Fruit fly (Drosophila melanogaster) whole organism, embryonic: ENCODE data around the gene CG14277.
A peak's percentile ranks its signal among the peaks of the same experiment; 100 is the strongest.

Experiments used
- Awh ChIP-seq: fragments of 200-800 bp; sonication (Bioruptor generic); IDR thresholded peaks from 2 replicates; pipeline ENCODE4, ENCODE4 v1.3.6; 2022; ENCODE audit warnings: missing biosample characterization, missing genetic modification characterization
- Bteb2 ChIP-seq: fragments of 200-800 bp; sonication (Bioruptor generic); optimal IDR thresholded peaks from 2 replicates; lab custom pipeline; 2016; ENCODE audit warnings: missing biosample characterization, missing genetic modification characterization
- CG1024 ChIP-seq: fragments of 200-800 bp; sonication (Bioruptor generic); IDR thresholded peaks from 2 replicates; pipeline ENCODE4 v1.3.6; 2022; ENCODE audit warnings: missing biosample characterization, missing genetic modification characterization
- CG10543 ChIP-seq: fragments of 200-800 bp; sonication (Bioruptor generic); optimal IDR thresholded peaks from 3 replicates; lab custom pipeline; 2017; ENCODE audit warnings: missing biosample characterization, mild to moderate bottlenecking, missing genetic modification characterization, moderate library complexity
- CG10654 ChIP-seq: fragments of 200-800 bp; sonication (Bioruptor generic); optimal IDR thresholded peaks from 2 replicates; lab custom pipeline; 2016; ENCODE audit warnings: missing biosample characterization, missing genetic modification characterization
- CG12769 ChIP-seq: fragments of 200-800 bp; sonication (Bioruptor generic); optimal IDR thresholded peaks from 2 replicates; lab custom pipeline; 2019; ENCODE audit warnings: missing biosample characterization, mild to moderate bottlenecking, missing genetic modification characterization, moderate library complexity
- CG14014 ChIP-seq: fragments of 200-800 bp; sonication (Bioruptor generic); IDR thresholded peaks from 2 replicates; pipeline ENCODE4 v1.3.6; 2022; ENCODE audit warnings: missing biosample characterization, missing genetic modification characterization
- CG1529 ChIP-seq: fragments of 200-800 bp; sonication (Bioruptor generic); optimal IDR thresholded peaks from 3 replicates; lab custom pipeline; 2018; ENCODE audit warnings: missing biosample characterization, missing genetic modification characterization
- CG17328 ChIP-seq: fragments of 200-800 bp; sonication (Bioruptor generic); IDR thresholded peaks from 2 replicates; pipeline ENCODE4 v1.3.6; 2022; ENCODE audit warnings: missing biosample characterization, missing genetic modification characterization
- CG2129 ChIP-seq: fragments of 200-800 bp; sonication (Bioruptor generic); IDR thresholded peaks from 2 replicates; pipeline ENCODE4 v1.3.6; 2022; ENCODE audit warnings: missing biosample characterization, missing genetic modification characterization; ENCODE audit not compliant: partially characterized antibody
- CG32532 ChIP-seq: fragments of 200-800 bp; sonication (Bioruptor generic); IDR thresholded peaks from 2 replicates; pipeline ENCODE4 v1.3.6; 2022; ENCODE audit warnings: missing biosample characterization, missing genetic modification characterization
- CG32767 ChIP-seq: fragments of 200-800 bp; sonication (Bioruptor generic); IDR thresholded peaks from 2 replicates; pipeline ENCODE4 v1.3.6; 2022; ENCODE audit warnings: missing biosample characterization, missing genetic modification characterization
- CG34224 ChIP-seq: fragments of 200-800 bp; sonication (Bioruptor generic); IDR thresholded peaks from 3 replicates; pipeline ENCODE4 v1.3.6; 2022; ENCODE audit warnings: missing biosample characterization, missing genetic modification characterization; ENCODE audit not compliant: partially characterized antibody
- CG34422 ChIP-seq: fragments of 200-800 bp; sonication (Bioruptor generic); IDR thresholded peaks from 3 replicates; pipeline ENCODE4 v1.3.6; 2022; ENCODE audit warnings: missing biosample characterization, missing genetic modification characterization
- CG4282 ChIP-seq: fragments of 200-800 bp; sonication (Bioruptor generic); optimal IDR thresholded peaks from 2 replicates; lab custom pipeline; 2016; ENCODE audit warnings: missing biosample characterization, missing genetic modification characterization
- CG4617 ChIP-seq: fragments of 200-800 bp; sonication (Bioruptor generic); optimal IDR thresholded peaks from 3 replicates; lab custom pipeline; 2016; ENCODE audit warnings: missing biosample characterization, missing genetic modification characterization, borderline replicate concordance
- CG7745 ChIP-seq: fragments of 200-800 bp; sonication (Bioruptor generic); optimal IDR thresholded peaks from 2 replicates; lab custom pipeline; 2018; ENCODE audit warnings: missing biosample characterization, mild to moderate bottlenecking, missing genetic modification characterization, moderate library complexity
- CG9609 ChIP-seq: fragments of 200-800 bp; sonication (Bioruptor generic); optimal IDR thresholded peaks from 3 replicates; lab custom pipeline; 2016; ENCODE audit warnings: missing biosample characterization, missing genetic modification characterization
- CkIIα-i1 ChIP-seq: fragments of 200-800 bp; sonication (Bioruptor generic); IDR thresholded peaks from 2 replicates; pipeline ENCODE4 v1.3.6; 2022; ENCODE audit warnings: missing biosample characterization, missing genetic modification characterization
- Drgx ChIP-seq: fragments of 200-800 bp; sonication (Bioruptor generic); IDR thresholded peaks from 2 replicates; pipeline ENCODE4 v1.3.6; 2022; ENCODE audit warnings: missing biosample characterization, missing genetic modification characterization
- Elba2 ChIP-seq: fragments of 200-800 bp; sonication (Bioruptor generic); optimal IDR thresholded peaks from 3 replicates; lab custom pipeline; 2016; ENCODE audit warnings: missing biosample characterization, missing genetic modification characterization
- GATAe ChIP-seq: fragments of 200-800 bp; sonication (Bioruptor generic); conservative IDR thresholded peaks from 2 replicates; pipeline ENCODE4 v1.3.6; 2022; ENCODE audit warnings: missing biosample characterization, missing genetic modification characterization
- Med ChIP-seq: fragments of 200-800 bp; sonication (Bioruptor generic); peaks from one replicate; lab custom pipeline; 2016; ENCODE audit warnings: missing biosample characterization, missing genetic modification characterization, mild to moderate bottlenecking, inconsistent platforms, moderate library complexity
- Nf-YA ChIP-seq: fragments of 200-800 bp; sonication (Bioruptor generic); IDR thresholded peaks from 2 replicates; pipeline ENCODE4 v1.3.6; 2022; ENCODE audit warnings: missing biosample characterization, missing genetic modification characterization
- Rfx ChIP-seq: fragments of 200-800 bp; sonication (Bioruptor generic); IDR thresholded peaks from 2 replicates; pipeline ENCODE4 v1.3.6; 2022; ENCODE audit warnings: missing biosample characterization, missing genetic modification characterization
- Six4 ChIP-seq: fragments of 200-800 bp; sonication (Bioruptor generic); optimal IDR thresholded peaks from 2 replicates; lab custom pipeline; 2016; ENCODE audit warnings: missing biosample characterization, missing genetic modification characterization
- Sry-δ ChIP-seq: fragments of 200-800 bp; sonication (Bioruptor generic); optimal IDR thresholded peaks from 2 replicates; lab custom pipeline; 2016; ENCODE audit warnings: missing biosample characterization, missing genetic modification characterization
- YL-1 ChIP-seq: fragments of 200-800 bp; sonication (Bioruptor generic); optimal IDR thresholded peaks from 3 replicates; lab custom pipeline; 2017; ENCODE audit warnings: missing biosample characterization, mild to moderate bottlenecking, missing genetic modification characterization
- al ChIP-seq: fragments of 200-800 bp; sonication (Bioruptor generic); IDR thresholded peaks from 2 replicates; pipeline ENCODE4 v1.3.6; 2022; ENCODE audit warnings: missing biosample characterization, missing genetic modification characterization
- bab2 ChIP-seq: fragments of 200-800 bp; sonication (Bioruptor generic); optimal IDR thresholded peaks from 2 replicates; lab custom pipeline; 2016; ENCODE audit warnings: missing biosample characterization, missing genetic modification characterization
- bowl ChIP-seq: fragments of 200-800 bp; sonication (Bioruptor generic); IDR thresholded peaks from 2 replicates; pipeline ENCODE4 v1.3.6; 2022; ENCODE audit warnings: missing biosample characterization, missing genetic modification characterization
- br ChIP-seq: fragments of >200 bp; optimal IDR thresholded peaks from 2 replicates; lab custom pipeline; 2017
- bsh ChIP-seq, 2 experiments: fragments of 200-800 bp; sonication (Bioruptor generic); optimal IDR thresholded peaks; 2 replicates each; lab custom pipeline; 2017 to 2018; ENCODE audit warnings: mild to moderate bottlenecking in 2 of 2, missing biosample characterization in 2 of 2, missing genetic modification characterization in 2 of 2, moderate library complexity in 1 of 2
- ci ChIP-seq: fragments of 200-800 bp; sonication (Bioruptor generic); IDR thresholded peaks from 3 replicates; pipeline ENCODE4 v1.3.6; 2022; ENCODE audit warnings: missing biosample characterization, missing genetic modification characterization
- croc ChIP-seq: fragments of 200-800 bp; sonication (Bioruptor generic); conservative IDR thresholded peaks from 3 replicates; pipeline ENCODE4 v1.3.6; 2022; ENCODE audit warnings: missing biosample characterization, missing genetic modification characterization
- crp ChIP-seq, 2 experiments: fragments of 200-800 bp; sonication (Bioruptor generic); optimal IDR thresholded peaks; 2 replicates in 1 of 2; 3 replicates in 1 of 2; lab custom pipeline; 2017; ENCODE audit warnings: missing biosample characterization in 2 of 2, missing genetic modification characterization in 2 of 2, mild to moderate bottlenecking in 1 of 2, moderate library complexity in 1 of 2
- dpn ChIP-seq, 2 experiments: fragments of 200-800 bp; sonication (Bioruptor generic); optimal IDR thresholded peaks; 3 replicates each; lab custom pipeline; 2016; ENCODE audit warnings: missing biosample characterization in 2 of 2, missing genetic modification characterization in 2 of 2
- dysf ChIP-seq: fragments of 200-800 bp; sonication (Bioruptor generic); IDR thresholded peaks from 3 replicates; pipeline ENCODE4 v1.3.6; 2022; ENCODE audit warnings: missing biosample characterization, missing genetic modification characterization
- fd64A ChIP-seq: fragments of 200-800 bp; sonication (Bioruptor generic); optimal IDR thresholded peaks from 3 replicates; lab custom pipeline; 2018; ENCODE audit warnings: missing biosample characterization, mild to moderate bottlenecking, missing genetic modification characterization
- kay ChIP-seq: fragments of 200-800 bp; sonication (Bioruptor generic); optimal IDR thresholded peaks from 2 replicates; lab custom pipeline; 2016; ENCODE audit warnings: missing biosample characterization, missing genetic modification characterization
- mirr ChIP-seq: fragments of 200-800 bp; sonication (Bioruptor generic); optimal IDR thresholded peaks from 3 replicates; lab custom pipeline; 2018; ENCODE audit warnings: missing biosample characterization, mild to moderate bottlenecking, missing genetic modification characterization
- pum ChIP-seq: fragments of 200-800 bp; sonication (Bioruptor generic); optimal IDR thresholded peaks from 2 replicates; lab custom pipeline; 2016; ENCODE audit warnings: missing biosample characterization, missing genetic modification characterization
- pzg ChIP-seq: fragments of 200-800 bp; sonication (Bioruptor generic); optimal IDR thresholded peaks from 3 replicates; lab custom pipeline; 2018; ENCODE audit warnings: missing biosample characterization, mild to moderate bottlenecking, missing genetic modification characterization, moderate library complexity
- sens ChIP-seq: fragments of 200-800 bp; sonication (Bioruptor generic); peaks from one replicate; lab custom pipeline; 2016; ENCODE audit warnings: missing biosample characterization, missing genetic modification characterization
- slbo ChIP-seq: fragments of 200-800 bp; sonication (Bioruptor generic); IDR thresholded peaks from 2 replicates; pipeline ENCODE4 v1.3.6; 2022; ENCODE audit warnings: missing biosample characterization, missing genetic modification characterization
- slp2 ChIP-seq: fragments of 200-800 bp; sonication (Bioruptor generic); optimal IDR thresholded peaks from 2 replicates; lab custom pipeline; 2016; ENCODE audit warnings: missing biosample characterization, missing genetic modification characterization
- sr ChIP-seq: fragments of 200-800 bp; sonication (Bioruptor generic); IDR thresholded peaks from 3 replicates; pipeline ENCODE4 v1.3.6; 2022; ENCODE audit warnings: missing biosample characterization, missing genetic modification characterization
- ssp ChIP-seq: fragments of 200-800 bp; sonication (Bioruptor generic); IDR thresholded peaks from 2 replicates; pipeline ENCODE4 v1.3.6; 2022; ENCODE audit warnings: missing biosample characterization, missing genetic modification characterization
- tap ChIP-seq: fragments of 200-800 bp; optimal IDR thresholded peaks from 3 replicates; lab custom pipeline; 2019; ENCODE audit warnings: missing biosample characterization, mild to moderate bottlenecking, missing genetic modification characterization, moderate library complexity
- zfh1 ChIP-seq: fragments of 200-800 bp; sonication (Bioruptor generic); IDR thresholded peaks from 3 replicates; pipeline ENCODE4 v1.3.6; 2022; ENCODE audit warnings: missing biosample characterization, missing genetic modification characterization

The CG14277 gene

DNA sequence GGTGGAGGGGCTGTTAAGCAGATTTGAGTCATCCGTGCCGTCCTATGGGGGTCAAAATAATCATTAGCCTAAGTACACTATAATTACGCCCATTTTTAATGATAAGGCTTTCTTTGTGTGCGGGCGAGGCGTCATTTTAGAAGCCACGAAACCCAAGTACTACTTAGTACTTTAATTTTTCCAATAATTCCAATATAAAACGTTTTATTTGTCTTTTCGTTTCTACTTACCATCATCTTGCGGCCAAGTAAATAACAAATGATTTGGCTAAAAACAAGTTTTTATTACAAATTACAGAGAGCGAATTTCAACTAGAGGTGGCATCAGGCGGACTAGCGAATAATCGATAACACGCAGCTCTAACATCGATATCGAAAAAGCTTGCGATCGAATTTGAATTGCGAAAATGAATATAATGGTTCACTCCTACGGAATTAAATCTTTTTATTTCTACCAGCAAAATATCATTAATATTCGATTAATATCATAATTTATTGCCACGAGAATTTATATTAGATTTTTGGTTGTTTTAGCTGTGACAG, 21.8 kb upstream of the CG14277 start, which contains the start of gene Snx6 (continued):
- TF ChIP-seq Six4 (GFP tag; lab: Kevin White, UChicago) (no peak), CG10654 (GFP tag; lab: Kevin White, UChicago) (no peak), CG2129 (GFP tag; lab: Robert Waterston, UW) (peak; percentile 46; the same call in 1 of the 2 replicates), CG17328 (GFP tag; lab: Robert Waterston, UW) (no peak), Bteb2 (GFP tag; lab: Kevin White, UChicago) (no peak), bowl (GFP tag; lab: Robert Waterston, UW) (no peak), pzg (GFP tag; lab: Kevin White, UChicago) (peak; percentile 38), ssp (GFP tag; lab: Robert Waterston, UW) (no peak), YL-1 (GFP tag; lab: Kevin White, UChicago) (peak; percentile 14), slp2 (GFP tag; lab: Kevin White, UChicago) (no peak), Sry-δ (GFP tag; lab: Kevin White, UChicago) (peak; percentile 87), CG14014 (GFP tag; lab: Robert Waterston, UW) (no peak), CkIIα-i1 (no peak), CG1024 (GFP tag; lab: Robert Waterston, UW) (no peak), CG4617 (GFP tag; lab: Kevin White, UChicago) (peak; percentile 25), tap (tag; lab: Kevin White, UChicago) (no peak), CG10543 (GFP tag; lab: Kevin White, UChicago) (no peak), croc (GFP tag; lab: Robert Waterston, UW) (no peak), crp (GFP tag; optimal IDR thresholded peaks at IDR 0.05; lab: Kevin White, UChicago) (no peak), kay (GFP tag; lab: Kevin White, UChicago) (no peak), CG1529 (no peak), CG32767 (GFP tag; lab: Robert Waterston, UW) (no peak), dpn (GFP tag; optimal IDR thresholded peaks at IDR 0.05; lab: Kevin White, UChicago) (no peak), br (lab: Kevin White, UChicago) (no peak), CG34224 (peak; percentile 83)

DNA sequence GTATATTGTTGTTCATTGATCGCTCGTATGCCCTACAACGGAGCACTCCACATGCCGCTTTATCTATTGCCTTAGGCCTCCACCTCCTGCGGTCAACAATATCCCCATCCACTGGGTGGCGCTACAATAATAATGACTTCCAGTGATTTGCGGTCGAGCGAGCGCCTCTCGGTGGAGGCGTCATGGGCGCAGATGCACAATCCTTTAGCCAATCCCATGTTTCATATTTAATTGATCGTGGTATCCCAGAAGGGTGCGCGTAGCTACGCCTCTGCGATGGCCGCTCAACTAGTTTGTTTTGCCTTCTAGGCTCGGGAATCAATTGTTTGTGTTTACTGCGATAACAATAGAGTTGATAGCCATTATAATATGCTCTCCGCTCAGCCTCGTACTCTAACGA, 13.2 kb upstream of the CG14277 start:
- TF ChIP-seq CG9609 (GFP tag; lab: Kevin White, UChicago) = no peak
- peak; percentile 7 for TF ChIP-seq fd64A (GFP tag; lab: Kevin White, UChicago)
- TF ChIP-seq Drgx (GFP tag; lab: Robert Waterston, UW) = peak; percentile 81
- no peak for TF ChIP-seq pum (GFP tag; lab: Kevin White, UChicago)
- peak; percentile 51; the same call in 2 of the 3 replicates for TF ChIP-seq zfh1 (GFP tag; lab: Robert Waterston, UW)
- 0 out of 2 replicates have a peak, but pooled peaks have one; percentile 16 for TF ChIP-seq al (GFP tag; lab: Robert Waterston, UW)
- TF ChIP-seq sens = peak; percentile 47
- no peak for TF ChIP-seq GATAe (GFP tag; lab: Robert Waterston, UW)
- 0 out of 2 replicates have a peak, but pooled peaks have one; percentile 6 for TF ChIP-seq Rfx (GFP tag; lab: Robert Waterston, UW)
- TF ChIP-seq CG7745 (tag; lab: Kevin White, UChicago) = no peak
- TF ChIP-seq bsh (GFP tag; optimal IDR thresholded peaks at IDR 0.05; lab: Kevin White, UChicago) = peak in 1 of 2 experiments; percentile 37
- TF ChIP-seq CG34422 (GFP tag; lab: Robert Waterston, UW) = 0 out of 3 replicates have a peak, but pooled peaks have one; percentile 15
- 0 out of 2 replicates have a peak, but pooled peaks have one; percentile 15 for TF ChIP-seq Nf-YA (GFP tag; lab: Robert Waterston, UW)
- TF ChIP-seq slbo = peak; percentile 46
- 0 out of 3 replicates have a peak, but pooled peaks have one; percentile 25 for TF ChIP-seq ci
- TF ChIP-seq bab2 (GFP tag; lab: Kevin White, UChicago) = peak; percentile 50
- TF ChIP-seq CG4282 (GFP tag; lab: Kevin White, UChicago) = no peak
- TF ChIP-seq mirr = no peak
- TF ChIP-seq dysf (GFP tag; lab: Robert Waterston, UW) = peak; percentile 5; the same call in 1 of the 3 replicates
- peak; percentile 26; the same call in 1 of the 2 replicates for TF ChIP-seq CG32532 (GFP tag; lab: Robert Waterston, UW)
- TF ChIP-seq sr (GFP tag; lab: Robert Waterston, UW) = no peak
- TF ChIP-seq Awh (GFP tag; lab: Robert Waterston, UW) = 0 out of 2 replicates have a peak, but pooled peaks have one; percentile 23
- TF ChIP-seq Med = peak; percentile 69
- TF ChIP-seq Elba2 (GFP tag; lab: Kevin White, UChicago) = no peak
- no peak for TF ChIP-seq CG12769 (tag; lab: Kevin White, UChicago)
